Worm (Caenorhabditis elegans) whole organism, mixed stage, embryonic: ENCODE results near the gene T15B7.14.

ENCODE experiments used
- M03D4.4 ChIP-seq: sonication (generic microtip); optimal IDR thresholded peaks from 2 replicates; lab custom pipeline; 2017; ENCODE audit warnings: mild to moderate bottlenecking, missing genetic modification characterization, missing compliant biosample characterization
- bed-3 ChIP-seq: fragments of 200-800 bp; sonication (Bioruptor generic); optimal IDR thresholded peaks from 3 replicates; lab custom pipeline; 2018; ENCODE audit warnings: mild to moderate bottlenecking, missing genetic modification characterization, moderate library complexity, missing compliant biosample characterization
- blmp-1 ChIP-seq: fragments of 150-350 bp; optimal IDR thresholded peaks from 2 replicates; lab custom pipeline; 2014; ENCODE audit warnings: missing biosample characterization, missing genetic modification characterization
- ceh-39 ChIP-seq: fragments of 150-350 bp; optimal IDR thresholded peaks from 2 replicates; lab custom pipeline; 2014; ENCODE audit warnings: missing biosample characterization, missing genetic modification characterization
- ceh-43 ChIP-seq: fragments of 200-800 bp; sonication (Bioruptor generic); optimal IDR thresholded peaks from 2 replicates; lab custom pipeline; 2018; ENCODE audit warnings: mild to moderate bottlenecking, missing genetic modification characterization, moderate library complexity, missing compliant biosample characterization
- ceh-83 ChIP-seq: fragments of 200-800 bp; sonication (Bioruptor generic); optimal IDR thresholded peaks from 2 replicates; lab custom pipeline; 2018; ENCODE audit warnings: mild to moderate bottlenecking, missing genetic modification characterization, missing compliant biosample characterization
- ces-1 ChIP-seq: fragments of 150-350 bp; optimal IDR thresholded peaks from 2 replicates; lab custom pipeline; 2014; ENCODE audit warnings: missing biosample characterization, missing genetic modification reagents, missing genetic modification characterization
- cnd-1 ChIP-seq: fragments of 200-800 bp; sonication (Bioruptor generic); optimal IDR thresholded peaks from 2 replicates; lab custom pipeline; 2018; ENCODE audit warnings: mild to moderate bottlenecking, missing genetic modification characterization, missing compliant biosample characterization
- drap-1 ChIP-seq: fragments of 200-800 bp; sonication (Bioruptor generic); optimal IDR thresholded peaks from 3 replicates; lab custom pipeline; 2018; ENCODE audit warnings: mild to moderate bottlenecking, missing genetic modification characterization, missing compliant biosample characterization
- elt-1 ChIP-seq: sonication (generic microtip); optimal IDR thresholded peaks from 2 replicates; lab custom pipeline; 2017; ENCODE audit warnings: missing genetic modification characterization, mild to moderate bottlenecking, missing compliant biosample characterization, antibody characterized with exemption, moderate library complexity, borderline replicate concordance; ENCODE audit not compliant: insufficient read depth
- elt-3 ChIP-seq: fragments of 150-350 bp; optimal IDR thresholded peaks from 2 replicates; lab custom pipeline; 2014; ENCODE audit warnings: missing biosample characterization, missing genetic modification characterization
- flh-1 ChIP-seq: fragments of 200-800 bp; sonication (Bioruptor generic); optimal IDR thresholded peaks from 2 replicates; lab custom pipeline; 2018; ENCODE audit warnings: mild to moderate bottlenecking, missing genetic modification characterization, moderate library complexity, missing compliant biosample characterization
- ham-2 ChIP-seq: fragments of 200-800 bp; sonication (Bioruptor generic); optimal IDR thresholded peaks from 2 replicates; lab custom pipeline; 2018; ENCODE audit warnings: mild to moderate bottlenecking, missing genetic modification characterization, missing compliant biosample characterization
- hlh-1 ChIP-seq: fragments of 150-350 bp; optimal IDR thresholded peaks from 2 replicates; lab custom pipeline; 2014; ENCODE audit warnings: missing biosample characterization, missing genetic modification reagents, missing genetic modification characterization
- lin-13 ChIP-seq: fragments of 150-350 bp; optimal IDR thresholded peaks from 2 replicates; lab custom pipeline; 2014; ENCODE audit warnings: missing biosample characterization, missing genetic modification characterization
- lin-32 ChIP-seq: fragments of 200-800 bp; sonication (Bioruptor generic); optimal IDR thresholded peaks from 2 replicates; lab custom pipeline; 2018; ENCODE audit warnings: mild to moderate bottlenecking, missing genetic modification characterization, missing compliant biosample characterization
- lsy-2 ChIP-seq: fragments of 150-350 bp; optimal IDR thresholded peaks from 2 replicates; lab custom pipeline; 2014; ENCODE audit warnings: missing biosample characterization, missing genetic modification characterization
- mab-5 ChIP-seq: fragments of 150-350 bp; optimal IDR thresholded peaks from 2 replicates; lab custom pipeline; 2014; ENCODE audit warnings: missing biosample characterization, missing genetic modification characterization
- mep-1 ChIP-seq: fragments of 150-350 bp; optimal IDR thresholded peaks from 2 replicates; lab custom pipeline; 2017; ENCODE audit warnings: missing biosample characterization, missing genetic modification reagents, missing genetic modification characterization, inconsistent platforms
- mls-2 ChIP-seq: sonication (generic microtip); optimal IDR thresholded peaks from 2 replicates; lab custom pipeline; 2016; ENCODE audit warnings: mild to moderate bottlenecking, missing genetic modification characterization, moderate library complexity, missing compliant biosample characterization
- nhr-12 ChIP-seq: fragments of 150-350 bp; optimal IDR thresholded peaks from 2 replicates; lab custom pipeline; 2014; ENCODE audit warnings: missing biosample characterization, missing genetic modification characterization
- nhr-2 ChIP-seq: fragments of 150-350 bp; optimal IDR thresholded peaks from 2 replicates; lab custom pipeline; 2014; ENCODE audit warnings: missing biosample characterization, missing genetic modification characterization
- nhr-237 ChIP-seq: fragments of 150-350 bp; optimal IDR thresholded peaks from 2 replicates; lab custom pipeline; 2014; ENCODE audit warnings: missing biosample characterization, missing genetic modification characterization
- nhr-28 ChIP-seq: fragments of 150-350 bp; optimal IDR thresholded peaks from 2 replicates; lab custom pipeline; 2014; ENCODE audit warnings: missing biosample characterization, missing genetic modification characterization
- nhr-76 ChIP-seq: sonication (generic microtip); optimal IDR thresholded peaks from 2 replicates; lab custom pipeline; 2017; ENCODE audit warnings: missing biosample characterization, missing genetic modification characterization
- pha-4 ChIP-seq: fragments of 150-350 bp; optimal IDR thresholded peaks from 2 replicates; lab custom pipeline; 2018; ENCODE audit warnings: missing biosample characterization, missing genetic modification reagents, missing genetic modification characterization
- sem-2 ChIP-seq: fragments of 200-800 bp; sonication (Bioruptor generic); optimal IDR thresholded peaks from 2 replicates; lab custom pipeline; 2018; ENCODE audit warnings: mild to moderate bottlenecking, missing genetic modification characterization, missing compliant biosample characterization
- snpc-4 ChIP-seq: fragments of 150-350 bp; optimal IDR thresholded peaks from 2 replicates; lab custom pipeline; 2014; ENCODE audit warnings: missing biosample characterization, missing genetic modification characterization
- sptf-1 ChIP-seq: sonication (generic microtip); optimal IDR thresholded peaks from 2 replicates; lab custom pipeline; 2017; ENCODE audit warnings: mild to moderate bottlenecking, missing genetic modification characterization, moderate library complexity, missing compliant biosample characterization
- tbx-8 ChIP-seq: fragments of 200-800 bp; sonication (Bioruptor generic); optimal IDR thresholded peaks from 2 replicates; lab custom pipeline; 2018; ENCODE audit warnings: mild to moderate bottlenecking, missing genetic modification characterization, moderate library complexity, missing compliant biosample characterization
- unc-120 ChIP-seq: sonication (generic microtip); optimal IDR thresholded peaks from 2 replicates; lab custom pipeline; 2017; ENCODE audit warnings: missing genetic modification characterization, missing compliant biosample characterization; ENCODE audit not compliant: poor library complexity, severe bottlenecking
- unc-39 ChIP-seq: fragments of 150-350 bp; optimal IDR thresholded peaks from 2 replicates; lab custom pipeline; 2014; ENCODE audit warnings: missing biosample characterization, missing genetic modification characterization
- unc-62 ChIP-seq: fragments of 150-350 bp; optimal IDR thresholded peaks from 2 replicates; lab custom pipeline; 2014; ENCODE audit warnings: missing biosample characterization, missing genetic modification reagents, missing genetic modification characterization
- zip-8 ChIP-seq: fragments of 150-350 bp; optimal IDR thresholded peaks from 2 replicates; lab custom pipeline; 2014; ENCODE audit warnings: missing biosample characterization, missing genetic modification characterization
- ztf-11 ChIP-seq: fragments of 150-350 bp; optimal IDR thresholded peaks from 2 replicates; lab custom pipeline; 2014; ENCODE audit warnings: missing biosample characterization, missing genetic modification characterization

T15B7.14 gene

DNA sequence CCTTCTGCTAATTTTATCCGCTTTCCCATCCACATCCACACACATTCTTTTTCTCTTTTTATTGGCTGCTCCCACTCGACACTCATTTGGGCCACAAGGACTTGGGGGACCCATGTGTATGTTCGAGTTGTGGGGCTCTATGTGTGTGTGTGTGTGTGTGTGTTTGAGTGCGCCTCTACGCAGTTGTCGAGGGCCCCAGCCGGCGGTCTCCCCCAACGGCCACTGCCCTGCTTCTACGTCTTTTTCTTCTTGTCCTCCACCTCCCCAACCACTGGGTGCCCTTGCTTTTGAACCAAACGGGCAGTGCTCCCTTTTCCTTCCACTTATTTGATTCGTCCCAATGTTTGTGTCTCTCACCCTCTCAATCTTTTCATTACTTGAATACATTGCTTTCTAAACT, 45.5 kb upstream of the T15B7.14 start:
- TF ChIP-seq ztf-11 (no peak), nhr-28 (tag; lab: Kevin White, UChicago) (no peak), unc-120 (peak; percentile 35), mls-2 (tag; lab: Kevin White, UChicago) (peak; percentile 78), ceh-43 (GFP tag; lab: Kevin White, UChicago) (no peak), cnd-1 (tag; lab: Kevin White, UChicago) (peak; percentile 20), M03D4.4 (peak; percentile 30), unc-62 (GFP tag; lab: Kevin White, UChicago) (no peak), sptf-1 (tag; lab: Kevin White, UChicago) (peak; percentile 49), elt-3 (no peak), blmp-1 (tag; lab: Kevin White, UChicago) (no peak), hlh-1 (tag; lab: Kevin White, UChicago) (no peak), ceh-39 (tag; lab: Kevin White, UChicago) (no peak), tbx-8 (no peak), elt-1 (tag; lab: Kevin White, UChicago) (no peak), nhr-76 (tag; lab: Kevin White, UChicago) (no peak), drap-1 (peak; percentile 33), ces-1 (GFP tag; lab: Kevin White, UChicago) (peak; percentile 57), lin-13 (tag; lab: Kevin White, UChicago) (no peak), nhr-2 (tag; lab: Kevin White, UChicago) (no peak)
- TF ChIP-seq, all 35 proteins: peak for 7

DNA sequence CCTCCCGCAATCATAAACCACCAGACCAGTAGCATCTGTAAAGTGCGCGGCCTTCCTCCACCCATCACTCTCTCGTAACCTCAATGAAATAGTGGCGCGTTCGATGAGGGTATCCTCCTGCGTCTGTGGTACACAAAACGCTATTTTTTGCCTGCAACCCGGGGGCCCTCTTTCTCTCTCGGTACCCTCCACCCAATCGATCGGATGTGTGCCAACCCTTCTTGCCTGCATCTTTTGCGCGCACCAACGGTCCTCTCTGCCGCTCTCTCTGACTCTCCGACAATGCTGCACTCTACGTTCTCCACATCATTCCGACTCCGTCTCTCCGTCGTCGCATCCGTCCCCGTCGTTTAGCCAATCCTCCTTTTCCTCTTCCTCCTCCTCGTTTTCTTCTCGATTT, 44.3 kb upstream of the T15B7.14 start:
- peak; percentile 76 for TF ChIP-seq drap-1
- peak; percentile 61 for TF ChIP-seq hlh-1 (tag; lab: Kevin White, UChicago)
- peak; percentile 86 for TF ChIP-seq mls-2 (tag; lab: Kevin White, UChicago)
- peak; percentile 22 for TF ChIP-seq lin-32 (GFP tag; lab: Kevin White, UChicago)
- peak; percentile 53 for TF ChIP-seq ceh-83 (GFP tag; lab: Kevin White, UChicago)
- peak; percentile 90 for TF ChIP-seq unc-120
- no peak for TF ChIP-seq blmp-1 (tag; lab: Kevin White, UChicago)
- peak; percentile 69 for TF ChIP-seq pha-4
- peak; percentile 52 for TF ChIP-seq ces-1 (GFP tag; lab: Kevin White, UChicago)
- TF ChIP-seq lin-13 (tag; lab: Kevin White, UChicago): peak; percentile 20
- TF ChIP-seq mab-5: no peak
- TF ChIP-seq flh-1 (GFP tag; lab: Kevin White, UChicago): no peak
- no peak for TF ChIP-seq tbx-8
- peak; percentile 70 for TF ChIP-seq cnd-1 (tag; lab: Kevin White, UChicago)
- peak; percentile 33 for TF ChIP-seq ceh-43 (GFP tag; lab: Kevin White, UChicago)
- TF ChIP-seq zip-8 (tag; lab: Kevin White, UChicago): no peak
- TF ChIP-seq elt-1 (tag; lab: Kevin White, UChicago): no peak
- TF ChIP-seq sem-2 (GFP tag; lab: Kevin White, UChicago): no peak
- TF ChIP-seq nhr-2 (tag; lab: Kevin White, UChicago): peak; percentile 78
- TF ChIP-seq elt-3: no peak
- TF ChIP-seq mep-1: peak; percentile 62
- no peak for TF ChIP-seq bed-3 (GFP tag; lab: Kevin White, UChicago)
- peak; percentile 43 for TF ChIP-seq nhr-237
- TF ChIP-seq nhr-28 (tag; lab: Kevin White, UChicago): no peak
- peak; percentile 34 for TF ChIP-seq ceh-39 (tag; lab: Kevin White, UChicago)
- TF ChIP-seq M03D4.4: peak; percentile 33
- TF ChIP-seq unc-62 (GFP tag; lab: Kevin White, UChicago): peak; percentile 80
- TF ChIP-seq lsy-2 (tag; lab: Kevin White, UChicago): peak; percentile 55
- TF ChIP-seq ztf-11: peak; percentile 15
- no peak for TF ChIP-seq nhr-76 (tag; lab: Kevin White, UChicago)
- TF ChIP-seq snpc-4 (tag; lab: Kevin White, UChicago): no peak
- TF ChIP-seq nhr-12 (tag; lab: Kevin White, UChicago): no peak
- peak; percentile 80 for TF ChIP-seq ham-2
- peak; percentile 69 for TF ChIP-seq sptf-1 (tag; lab: Kevin White, UChicago)
- TF ChIP-seq unc-39: peak; percentile 65

DNA sequence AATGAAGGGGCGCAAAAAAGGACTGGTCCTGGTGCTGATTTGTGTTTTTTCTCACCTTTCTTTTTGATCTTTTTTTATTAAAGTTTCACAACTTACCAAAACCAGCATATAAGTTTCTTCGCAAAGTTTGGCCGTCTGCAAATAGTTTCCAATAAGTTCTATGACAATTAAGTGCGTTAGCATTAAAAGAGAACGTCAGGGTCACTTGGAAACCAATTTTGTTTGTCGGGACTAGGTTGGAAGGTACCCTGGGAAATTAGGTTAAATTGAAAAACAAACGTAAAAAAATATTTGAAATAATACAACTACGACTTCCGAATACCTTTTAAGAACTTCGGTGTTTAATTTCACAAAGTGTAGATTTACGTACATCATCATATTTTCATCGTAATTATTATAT, 43.4 kb upstream of the T15B7.14 start:
- TF ChIP-seq drap-1 (no peak), sptf-1 (tag; lab: Kevin White, UChicago) (no peak), lin-13 (tag; lab: Kevin White, UChicago) (no peak), mls-2 (tag; lab: Kevin White, UChicago) (no peak), lsy-2 (tag; lab: Kevin White, UChicago) (no peak), ceh-43 (GFP tag; lab: Kevin White, UChicago) (no peak), flh-1 (GFP tag; lab: Kevin White, UChicago) (no peak), ceh-39 (tag; lab: Kevin White, UChicago) (no peak), nhr-237 (no peak), unc-39 (no peak), unc-120 (no peak), M03D4.4 (no peak), lin-32 (GFP tag; lab: Kevin White, UChicago) (no peak), nhr-2 (tag; lab: Kevin White, UChicago) (no peak), unc-62 (GFP tag; lab: Kevin White, UChicago) (no peak), ztf-11 (no peak), sem-2 (GFP tag; lab: Kevin White, UChicago) (no peak), cnd-1 (tag; lab: Kevin White, UChicago) (no peak), elt-1 (tag; lab: Kevin White, UChicago) (no peak)
